Fruit fly (Drosophila melanogaster): Measurements from ENCODE around the gene Galphaf.

Gene Galphaf

DNA sequence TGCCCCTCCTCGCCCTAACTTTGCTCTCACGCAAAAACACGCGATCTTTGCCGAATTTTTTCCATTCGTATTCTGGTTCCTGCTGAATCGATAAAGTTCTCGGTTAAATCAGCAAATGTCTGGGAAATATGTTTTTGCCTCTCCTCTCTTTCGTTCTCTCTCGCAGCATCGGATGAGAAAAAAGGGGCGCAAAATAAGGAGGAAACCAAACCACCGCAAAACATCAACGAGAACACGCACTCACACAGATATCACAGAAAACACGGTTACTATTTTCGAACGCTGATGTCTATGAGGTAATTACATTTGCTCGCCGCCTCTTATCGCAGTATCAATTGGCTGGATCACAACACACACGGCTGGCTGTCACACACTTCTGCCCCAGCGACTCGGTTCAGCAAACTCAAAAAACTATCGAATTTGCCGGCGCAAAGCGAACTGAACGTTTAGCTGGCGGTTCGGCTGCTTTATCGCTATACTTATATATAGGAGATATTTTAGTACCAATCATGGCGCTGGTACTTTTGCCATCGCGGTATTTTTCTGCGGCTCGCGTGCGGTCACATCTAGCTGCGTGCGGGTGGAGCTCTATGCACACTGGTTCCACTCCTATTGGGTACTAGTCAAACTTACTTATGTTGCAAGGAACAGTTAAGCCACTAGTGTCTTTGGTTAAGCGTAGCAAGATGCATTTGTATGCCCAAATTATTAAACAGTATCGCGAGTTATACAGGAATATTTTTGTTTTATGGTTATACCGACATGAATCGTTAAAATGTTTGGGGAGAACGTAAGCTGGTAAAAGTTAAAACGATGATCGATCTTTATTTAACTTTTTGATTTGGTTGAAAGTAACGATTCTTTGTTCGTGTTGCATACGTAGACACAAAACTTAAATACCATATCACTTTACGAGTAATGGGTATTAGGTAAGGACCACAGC is 6.3 kb downstream of the Galphaf start, which contains the start of gene Baldspot (continued):
- TF ChIP-seq Lpt (GFP tag; optimal IDR thresholded peaks at IDR 0.05) (no peak), grn (GFP tag; optimal IDR thresholded peaks at IDR 0.05) (peak; percentile 99), Neu2 (GFP tag; optimal IDR thresholded peaks at IDR 0.05; ENCODE audit: borderline replicate concordance) (peak; percentile 73), Tbp (GFP tag; optimal IDR thresholded peaks at IDR 0.05) (no peak), Max (GFP tag; optimal IDR thresholded peaks at IDR 0.05) (peak; percentile 76), CkIIα-i1 (GFP tag; IDR thresholded peaks at IDR 0.05) (no peak), lola (GFP tag; optimal IDR thresholded peaks at IDR 0.05) (peak in 1 of 3 experiments; percentile 25), CG14050 (GFP tag; IDR thresholded peaks at IDR 0.05) (peak; percentile 40; the same call in 1 of the 3 replicates), CG17385 (GFP tag; optimal IDR thresholded peaks at IDR 0.05) (peak; percentile 14), CG12219 (GFP tag; optimal IDR thresholded peaks at IDR 0.05) (peak; percentile 45), Myb (GFP tag; optimal IDR thresholded peaks at IDR 0.05) (peak; percentile 83), CG3847 (GFP tag; IDR thresholded peaks at IDR 0.05) (peak; percentile 52; the same call in 1 of the 2 replicates), mam (GFP tag; optimal IDR thresholded peaks at IDR 0.05) (peak; percentile 92), run (tag; optimal IDR thresholded peaks at IDR 0.05) (no peak), CG4854 (GFP tag; optimal IDR thresholded peaks at IDR 0.05) (peak; percentile 64), CG1832 (GFP tag; optimal IDR thresholded peaks at IDR 0.05) (no peak), D (optimal IDR thresholded peaks at IDR 0.05) (no peak), D (GFP tag; optimal IDR thresholded peaks at IDR 0.05) (peak; percentile 88), Nf-YB (GFP tag; optimal IDR thresholded peaks at IDR 0.05) (no peak), CG7786 (GFP tag; optimal IDR thresholded peaks at IDR 0.05) (peak; percentile 45), CG12942 (GFP tag; optimal IDR thresholded peaks at IDR 0.05) (peak; percentile 19), CG2202 (tag; optimal IDR thresholded peaks at IDR 0.05) (no peak), CG10543 (GFP tag; optimal IDR thresholded peaks at IDR 0.05) (peak; percentile 85), zen (tag; optimal IDR thresholded peaks at IDR 0.05) (peak; percentile 57), BtbVII (GFP tag; optimal IDR thresholded peaks at IDR 0.05) (peak; percentile 89), CHES-1-like (GFP tag; optimal IDR thresholded peaks at IDR 0.05) (peak; percentile 50), ssp (GFP tag; IDR thresholded peaks at IDR 0.05) (0 out of 2 replicates have a peak, but pooled peaks have one; percentile 24), bsh (GFP tag; optimal IDR thresholded peaks at IDR 0.05) (peak in 1 of 2 experiments; percentile 42), CG10147 (GFP tag; optimal IDR thresholded peaks at IDR 0.05) (peak; percentile 80), CG17361 (GFP tag; IDR thresholded peaks at IDR 0.05) (peak; percentile 92), ham (GFP tag; IDR thresholded peaks at IDR 0.05) (no peak), CG14667 (GFP tag; IDR thresholded peaks at IDR 0.05) (0 out of 2 replicates have a peak, but pooled peaks have one; percentile 12), CG8388 (GFP tag; optimal IDR thresholded peaks at IDR 0.05) (peak; percentile 78), CG17912 (GFP tag; optimal IDR thresholded peaks at IDR 0.05) (no peak), CG34224 (GFP tag; IDR thresholded peaks at IDR 0.05; ENCODE audit: partially characterized antibody) (peak; percentile 72), Sox102F (GFP tag; optimal IDR thresholded peaks at IDR 0.05) (peak; percentile 47), kah (GFP tag; optimal IDR thresholded peaks at IDR 0.05) (peak; percentile 55), Bteb2 (GFP tag; optimal IDR thresholded peaks at IDR 0.05) (peak; percentile 23), Ets97D (GFP tag; optimal IDR thresholded peaks at IDR 0.05) (peak; percentile 79), pfk (GFP tag; optimal IDR thresholded peaks at IDR 0.05) (no peak), NfI (GFP tag; optimal IDR thresholded peaks at IDR 0.05) (peak; percentile 49), CG9797 (GFP tag; optimal IDR thresholded peaks at IDR 0.05) (peak; percentile 99), crp (GFP tag; optimal IDR thresholded peaks at IDR 0.05) (peak in 1 of 2 experiments; percentile 16), ftz-f1 (GFP tag; optimal IDR thresholded peaks at IDR 0.05) (peak; percentile 66), CG3726 (GFP tag; IDR thresholded peaks at IDR 0.05) (no peak), H2.0 (GFP tag; IDR thresholded peaks at IDR 0.05) (peak; percentile 39; the same call in 1 of the 2 replicates), cato (GFP tag; optimal IDR thresholded peaks at IDR 0.05; ENCODE audit: borderline replicate concordance) (no peak)

Measured in whole organism, embryonic.